Fruit fly (Drosophila melanogaster) whole organism, embryonic: ENCODE results near the gene CG43645.

Experiments
- ATbp ChIP-seq: fragments of 200-800 bp; sonication (Bioruptor generic); optimal IDR thresholded peaks from 2 replicates; lab custom pipeline; 2017; ENCODE audit warnings: missing biosample characterization, mild to moderate bottlenecking, missing genetic modification characterization, missing genetic modification reagents
- Aef1 ChIP-seq: fragments of 200-800 bp; sonication (Bioruptor generic); IDR thresholded peaks from 3 replicates; pipeline ENCODE4 v1.3.6; 2022; ENCODE audit warnings: missing biosample characterization, missing genetic modification characterization
- Antp ChIP-seq: fragments of 200-800 bp; sonication (Bioruptor generic); optimal IDR thresholded peaks from 3 replicates; lab custom pipeline; 2016; ENCODE audit warnings: missing biosample characterization, missing genetic modification characterization
- Bgb ChIP-seq: fragments of 200-800 bp; sonication (Bioruptor generic); IDR thresholded peaks from 2 replicates; pipeline ENCODE4 v1.3.6; 2022; ENCODE audit warnings: missing biosample characterization, missing genetic modification characterization; ENCODE audit not compliant: partially characterized antibody
- C15 ChIP-seq: fragments of 200-800 bp; sonication (Bioruptor generic); IDR thresholded peaks from 3 replicates; pipeline ENCODE4 v1.3.6; 2022; ENCODE audit warnings: missing biosample characterization, missing genetic modification characterization
- CG11504 ChIP-seq: fragments of 200-800 bp; sonication (Bioruptor generic); optimal IDR thresholded peaks from 3 replicates; lab custom pipeline; 2019; ENCODE audit warnings: missing biosample characterization, mild to moderate bottlenecking, missing genetic modification characterization, moderate library complexity
- CG11560 ChIP-seq: fragments of 200-800 bp; sonication (Bioruptor generic); IDR thresholded peaks from 3 replicates; pipeline ENCODE4 v1.3.6; 2022; ENCODE audit warnings: missing biosample characterization, missing genetic modification characterization
- CG12744 ChIP-seq: fragments of 200-800 bp; sonication (Bioruptor generic); optimal IDR thresholded peaks from 2 replicates; lab custom pipeline; 2016; ENCODE audit warnings: missing biosample characterization, missing genetic modification characterization
- CG14860 ChIP-seq: fragments of 200-800 bp; sonication (Bioruptor generic); IDR thresholded peaks from 3 replicates; pipeline ENCODE4 v1.3.6; 2022; ENCODE audit warnings: missing biosample characterization, missing genetic modification characterization; ENCODE audit not compliant: partially characterized antibody
- CG1529 ChIP-seq: fragments of 200-800 bp; sonication (Bioruptor generic); optimal IDR thresholded peaks from 3 replicates; lab custom pipeline; 2018; ENCODE audit warnings: missing biosample characterization, missing genetic modification characterization
- CG16779 ChIP-seq: fragments of 200-800 bp; sonication (Bioruptor generic); IDR thresholded peaks from 2 replicates; pipeline ENCODE4 v1.3.6; 2022; ENCODE audit warnings: missing biosample characterization, missing genetic modification characterization
- CG17186 ChIP-seq: fragments of 200-800 bp; sonication (Bioruptor generic); optimal IDR thresholded peaks from 3 replicates; lab custom pipeline; 2017; ENCODE audit warnings: missing biosample characterization, missing genetic modification reagents, missing genetic modification characterization
- CG17361 ChIP-seq: fragments of 200-800 bp; sonication (Bioruptor generic); IDR thresholded peaks from 3 replicates; pipeline ENCODE4 v1.3.6; 2022; ENCODE audit warnings: missing biosample characterization, missing genetic modification characterization
- CG1832 ChIP-seq: fragments of 200-800 bp; sonication (Bioruptor generic); optimal IDR thresholded peaks from 2 replicates; lab custom pipeline; 2017; ENCODE audit warnings: missing biosample characterization, mild to moderate bottlenecking, missing genetic modification characterization, inconsistent platforms
- CG18764 ChIP-seq: fragments of 200-800 bp; sonication (Bioruptor generic); optimal IDR thresholded peaks from 3 replicates; lab custom pipeline; 2016; ENCODE audit warnings: missing biosample characterization, missing genetic modification characterization
- CG31224 ChIP-seq: fragments of 200-800 bp; sonication (Bioruptor generic); IDR thresholded peaks from 2 replicates; pipeline ENCODE4 v1.3.6; 2022; ENCODE audit warnings: missing biosample characterization, missing genetic modification characterization
- CG4424 ChIP-seq: fragments of 200-800 bp; sonication (Bioruptor generic); optimal IDR thresholded peaks from 3 replicates; lab custom pipeline; 2016; ENCODE audit warnings: missing biosample characterization, missing genetic modification characterization
- CG4617 ChIP-seq: fragments of 200-800 bp; sonication (Bioruptor generic); optimal IDR thresholded peaks from 3 replicates; lab custom pipeline; 2016; ENCODE audit warnings: missing biosample characterization, missing genetic modification characterization, borderline replicate concordance
- CG8281 ChIP-seq: fragments of 200-800 bp; sonication (Bioruptor generic); optimal IDR thresholded peaks from 2 replicates; lab custom pipeline; 2018; ENCODE audit warnings: missing biosample characterization, mild to moderate bottlenecking, missing genetic modification characterization, moderate library complexity
- CG8290 ChIP-seq, 3 experiments: fragments of 200-800 bp; sonication (Bioruptor generic); optimal IDR thresholded peaks; 2 replicates each; lab custom pipeline; 2016 to 2019; ENCODE audit warnings: missing biosample characterization in 3 of 3, missing genetic modification characterization in 3 of 3, mild to moderate bottlenecking in 2 of 3, moderate library complexity in 1 of 3
- CG9932 ChIP-seq: fragments of 200-800 bp; sonication (Bioruptor generic); IDR thresholded peaks from 2 replicates; pipeline ENCODE4 v1.3.6; 2022; ENCODE audit warnings: missing biosample characterization, missing genetic modification characterization
- CoRest ChIP-seq: fragments of 200-800 bp; sonication (Bioruptor generic); optimal IDR thresholded peaks from 3 replicates; lab custom pipeline; 2018; ENCODE audit warnings: missing biosample characterization, mild to moderate bottlenecking, missing genetic modification characterization, moderate library complexity
- Dfd ChIP-seq, 2 experiments: fragments of >200 bp; optimal IDR thresholded peaks; 2 replicates each; lab custom pipeline; 2017; ENCODE audit warnings: missing biosample characterization in 2 of 2, missing genetic modification characterization in 2 of 2
- E2f1 ChIP-seq: fragments of 200-800 bp; sonication (Bioruptor generic); IDR thresholded peaks from 2 replicates; pipeline ENCODE4 v1.3.6; 2022; ENCODE audit warnings: missing biosample characterization, missing genetic modification characterization
- ERR ChIP-seq: fragments of 200-800 bp; sonication (Bioruptor generic); optimal IDR thresholded peaks from 2 replicates; lab custom pipeline; 2016; ENCODE audit warnings: missing biosample characterization, missing genetic modification characterization
- GATAe ChIP-seq: fragments of 200-800 bp; sonication (Bioruptor generic); conservative IDR thresholded peaks from 2 replicates; pipeline ENCODE4 v1.3.6; 2022; ENCODE audit warnings: missing biosample characterization, missing genetic modification characterization
- Gsc ChIP-seq: fragments of 200-800 bp; sonication (Bioruptor generic); IDR thresholded peaks from 2 replicates; pipeline ENCODE4 v1.3.6; 2022; ENCODE audit warnings: missing biosample characterization, missing genetic modification characterization
- HLH54F ChIP-seq: fragments of 200-800 bp; sonication (Bioruptor generic); optimal IDR thresholded peaks from 3 replicates; lab custom pipeline; 2016; ENCODE audit warnings: missing biosample characterization, missing genetic modification characterization
- Hmr ChIP-seq: fragments of 200-800 bp; sonication (Bioruptor generic); optimal IDR thresholded peaks from 3 replicates; lab custom pipeline; 2017; ENCODE audit warnings: mild to moderate bottlenecking, missing biosample characterization, missing genetic modification reagents, missing genetic modification characterization
- Pdp1 ChIP-seq, 2 experiments: fragments of 200-800 bp; sonication (Bioruptor generic); optimal IDR thresholded peaks; 3 replicates each; lab custom pipeline; 2016; ENCODE audit warnings: missing biosample characterization in 2 of 2, missing genetic modification characterization in 2 of 2, mild to moderate bottlenecking in 1 of 2, moderate library complexity in 1 of 2
- Sox100B ChIP-seq: fragments of 200-800 bp; sonication (Bioruptor generic); optimal IDR thresholded peaks from 3 replicates; lab custom pipeline; 2018; ENCODE audit warnings: missing biosample characterization, mild to moderate bottlenecking, missing genetic modification characterization
- Xbp1 ChIP-seq: fragments of 200-800 bp; sonication (Bioruptor generic); optimal IDR thresholded peaks from 3 replicates; lab custom pipeline; 2016; ENCODE audit warnings: missing biosample characterization, mild to moderate bottlenecking, missing genetic modification characterization
- az2 ChIP-seq: fragments of 200-800 bp; sonication (Bioruptor generic); optimal IDR thresholded peaks from 3 replicates; lab custom pipeline; 2016; ENCODE audit warnings: missing biosample characterization, missing genetic modification characterization
- bsh ChIP-seq, 2 experiments: fragments of 200-800 bp; sonication (Bioruptor generic); optimal IDR thresholded peaks; 2 replicates each; lab custom pipeline; 2017 to 2018; ENCODE audit warnings: mild to moderate bottlenecking in 2 of 2, missing biosample characterization in 2 of 2, missing genetic modification characterization in 2 of 2, moderate library complexity in 1 of 2
- chm ChIP-seq: fragments of 200-800 bp; sonication (Bioruptor generic); IDR thresholded peaks from 2 replicates; pipeline ENCODE4 v1.3.6; 2022; ENCODE audit warnings: missing biosample characterization, missing genetic modification characterization
- disco-r ChIP-seq: fragments of 200-800 bp; sonication (Bioruptor generic); optimal IDR thresholded peaks from 2 replicates; lab custom pipeline; 2016; ENCODE audit warnings: missing biosample characterization, missing genetic modification characterization
- dpn ChIP-seq, 2 experiments: fragments of 200-800 bp; sonication (Bioruptor generic); optimal IDR thresholded peaks; 3 replicates each; lab custom pipeline; 2016; ENCODE audit warnings: missing biosample characterization in 2 of 2, missing genetic modification characterization in 2 of 2
- exex ChIP-seq: fragments of 200-800 bp; sonication (Bioruptor generic); optimal IDR thresholded peaks from 4 replicates; lab custom pipeline; 2018; ENCODE audit warnings: missing biosample characterization, mild to moderate bottlenecking, missing genetic modification characterization, moderate library complexity
- grau ChIP-seq: fragments of 200-800 bp; optimal IDR thresholded peaks from 3 replicates; lab custom pipeline; 2019; ENCODE audit warnings: missing biosample characterization, mild to moderate bottlenecking, missing genetic modification characterization, moderate library complexity
- her ChIP-seq: fragments of 200-800 bp; sonication (Bioruptor generic); optimal IDR thresholded peaks from 2 replicates; lab custom pipeline; 2016; ENCODE audit warnings: missing biosample characterization, missing genetic modification characterization
- pan ChIP-seq, 4 experiments: fragments of >200 bp in 3 of 4; fragments of 200-800 bp in 1 of 4; sonication (Bioruptor generic) in 1 of 4; optimal IDR thresholded peaks in 3 of 4; IDR thresholded peaks in 1 of 4; 2 replicates each; pipeline versions ENCODE4 v1.3.6 to Lab custom; 2017 to 2022; ENCODE audit warnings: missing biosample characterization in 2 of 4, missing genetic modification characterization in 2 of 4, mixed read lengths in 1 of 4
- pnt ChIP-seq: fragments of 200-800 bp; sonication (Bioruptor generic); optimal IDR thresholded peaks from 3 replicates; lab custom pipeline; 2016; ENCODE audit warnings: missing biosample characterization, missing genetic modification characterization
- rib ChIP-seq: fragments of 200-800 bp; sonication (Bioruptor generic); IDR thresholded peaks from 2 replicates; pipeline ENCODE4 v1.3.6; 2022; ENCODE audit warnings: missing biosample characterization, missing genetic modification characterization
- run ChIP-seq: fragments of 200-800 bp; sonication (Bioruptor generic); optimal IDR thresholded peaks from 3 replicates; lab custom pipeline; 2018; ENCODE audit warnings: missing biosample characterization, mild to moderate bottlenecking, missing genetic modification characterization
- sd ChIP-seq: fragments of 200-800 bp; sonication (Bioruptor generic); optimal IDR thresholded peaks from 3 replicates; lab custom pipeline; 2018; ENCODE audit warnings: missing biosample characterization, mild to moderate bottlenecking, missing genetic modification characterization, moderate library complexity
- slou ChIP-seq: fragments of 200-800 bp; sonication (Bioruptor generic); optimal IDR thresholded peaks from 3 replicates; lab custom pipeline; 2016; ENCODE audit warnings: missing biosample characterization, missing genetic modification characterization
- stwl ChIP-seq: fragments of 200-800 bp; sonication (Bioruptor generic); optimal IDR thresholded peaks from 3 replicates; lab custom pipeline; 2018; ENCODE audit warnings: missing biosample characterization, mild to moderate bottlenecking, missing genetic modification characterization, moderate library complexity
- tna ChIP-seq: fragments of 200-800 bp; sonication (Bioruptor generic); IDR thresholded peaks from 2 replicates; pipeline ENCODE4 v1.3.6; 2022; ENCODE audit warnings: missing biosample characterization, missing genetic modification characterization; ENCODE audit not compliant: partially characterized antibody
- twi ChIP-seq: fragments of 200-800 bp; optimal IDR thresholded peaks from 2 replicates; lab custom pipeline; 2019; ENCODE audit warnings: missing biosample characterization, mild to moderate bottlenecking, missing genetic modification characterization, moderate library complexity
- zen ChIP-seq: fragments of 200-800 bp; sonication (Bioruptor generic); optimal IDR thresholded peaks from 3 replicates; lab custom pipeline; 2018; ENCODE audit warnings: missing biosample characterization, mild to moderate bottlenecking, missing genetic modification characterization, moderate library complexity

CG43645 gene

dm6 chr2L:17477710-17478109 is 7.8 kb upstream of the CG43645 start, which contains the start of gene cass (continued):
- TF ChIP-seq HLH54F (GFP tag; lab: Kevin White, UChicago) (no peak), GATAe (no peak), Hmr (GFP tag; lab: Kevin White, UChicago) (peak; percentile 37), Sox100B (GFP tag; lab: Kevin White, UChicago) (no peak), Gsc (no peak), ATbp (no peak), CG1529 (GFP tag; lab: Kevin White, UChicago) (no peak), E2f1 (GFP tag; lab: Robert Waterston, UW) (no peak), twi (tag; lab: Kevin White, UChicago) (no peak), CG11560 (tag; lab: Robert Waterston, UW) (no peak), bsh (GFP tag; optimal IDR thresholded peaks at IDR 0.05; lab: Kevin White, UChicago) (no peak), CG8281 (no peak), tna (GFP tag; lab: Robert Waterston, UW) (peak; percentile 81), CG17361 (GFP tag; lab: Robert Waterston, UW) (0 out of 3 replicates have a peak, but pooled peaks have one; percentile 18), CG16779 (GFP tag; lab: Robert Waterston, UW) (no peak), sd (tag; lab: Kevin White, UChicago) (peak; percentile 74), dpn (GFP tag; optimal IDR thresholded peaks at IDR 0.05; lab: Kevin White, UChicago) (no peak), CG18764 (no peak), CG12744 (no peak), Dfd (GFP tag; optimal IDR thresholded peaks at IDR 0.05; lab: Kevin White, UChicago) (no peak), disco-r (GFP tag; lab: Kevin White, UChicago) (no peak), rib (no peak), pnt (no peak), CG11504 (tag; lab: Kevin White, UChicago) (no peak), her (GFP tag; lab: Kevin White, UChicago) (peak; percentile 38), az2 (GFP tag; lab: Kevin White, UChicago) (no peak), grau (tag; lab: Kevin White, UChicago) (peak; percentile 31), chm (no peak), CG1832 (GFP tag; lab: Kevin White, UChicago) (no peak), zen (peak; percentile 52), Antp (no peak), Bgb (GFP tag; lab: Robert Waterston, UW) (peak; percentile 94), CG14860 (GFP tag; lab: Robert Waterston, UW) (peak; percentile 84), Pdp1 (GFP tag; optimal IDR thresholded peaks at IDR 0.05; lab: Kevin White, UChicago) (peak in 1 of 2 experiments; percentile 16), ERR (GFP tag; lab: Kevin White, UChicago) (no peak), CG31224 (no peak), CG4617 (GFP tag; lab: Kevin White, UChicago) (peak; percentile 69), Aef1 (GFP tag; lab: Robert Waterston, UW) (no peak), CG9932 (GFP tag; lab: Robert Waterston, UW) (no peak; the same call in 1 of the 2 replicates), CG4424 (GFP tag; lab: Kevin White, UChicago) (no peak), Xbp1 (GFP tag; lab: Kevin White, UChicago) (no peak), stwl (tag; lab: Kevin White, UChicago) (peak; percentile 92), CG17186 (peak; percentile 17), exex (tag; lab: Kevin White, UChicago) (no peak), slou (GFP tag; lab: Kevin White, UChicago) (no peak), CG8290 (GFP tag; optimal IDR thresholded peaks at IDR 0.05; lab: Kevin White, UChicago) (peak; percentile 39), CG8290 (tag; optimal IDR thresholded peaks at IDR 0.05; lab: Kevin White, UChicago) (peak in 1 of 2 experiments; percentile 70), CoRest (tag; lab: Kevin White, UChicago) (peak; percentile 73), C15 (GFP tag; lab: Robert Waterston, UW) (no peak), pan (optimal IDR thresholded peaks at IDR 0.05; lab: Kevin White, UChicago) (no peak), pan (GFP tag; optimal IDR thresholded peaks at IDR 0.05 in 1 of 2, IDR thresholded peaks at IDR 0.05 in 1 of 2) (no peak), run (tag; lab: Kevin White, UChicago) (no peak)
